Fruit fly (Drosophila melanogaster): ENCODE data around the gene Asciz.

Gene Asciz

dm6 chr3L:3126478-3126877, 39.6 kb downstream of the Asciz start:
- TF ChIP-seq psq (optimal IDR thresholded peaks at IDR 0.05) (no peak), insv (optimal IDR thresholded peaks at IDR 0.05) (no peak), Sin3A (optimal IDR thresholded peaks at IDR 0.05) (no peak), ttk (optimal IDR thresholded peaks at IDR 0.05) (no peak), h (optimal IDR thresholded peaks at IDR 0.05) (no peak), Myc (optimal IDR thresholded peaks at IDR 0.05) (no peak)

- TF ChIP-seq psq (optimal IDR thresholded peaks at IDR 0.05) (no peak), Myc (optimal IDR thresholded peaks at IDR 0.05) (no peak), insv (optimal IDR thresholded peaks at IDR 0.05) (no peak)
These were observed 40.4 kb downstream of the Asciz start for dm6 chr3L:3125649-3126130.

- TF ChIP-seq psq (optimal IDR thresholded peaks at IDR 0.05) (no peak), Myc (optimal IDR thresholded peaks at IDR 0.05) (no peak), h (optimal IDR thresholded peaks at IDR 0.05) (no peak), insv (optimal IDR thresholded peaks at IDR 0.05) (no peak), Sin3A (optimal IDR thresholded peaks at IDR 0.05) (no peak), ttk (optimal IDR thresholded peaks at IDR 0.05) (no peak)
These were observed 41.0 kb downstream of the Asciz start for dm6 chr3L:3124939-3125648.

DNA sequence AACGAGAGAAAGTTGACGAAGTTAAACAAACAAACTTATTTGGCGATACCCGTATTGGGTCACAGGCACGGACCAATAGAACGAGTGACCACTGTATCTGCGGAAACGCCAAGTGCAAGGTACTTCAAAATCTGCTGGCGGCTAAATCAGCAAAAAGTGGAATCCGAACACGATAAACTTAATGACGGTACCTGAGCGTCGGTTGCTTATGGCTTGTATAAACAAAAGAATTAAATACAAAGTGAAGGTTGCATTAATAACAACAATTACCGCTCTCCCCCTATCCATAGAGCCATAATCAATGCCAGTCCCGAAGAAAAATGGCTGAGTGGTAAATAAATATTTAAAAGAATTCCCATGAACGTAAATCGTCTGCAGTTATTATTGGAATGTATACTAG, 41.5 kb downstream of the Asciz start:
- TF ChIP-seq ttk (optimal IDR thresholded peaks at IDR 0.05) (no peak), Myc (optimal IDR thresholded peaks at IDR 0.05) (no peak), Sin3A (optimal IDR thresholded peaks at IDR 0.05) (no peak), h (optimal IDR thresholded peaks at IDR 0.05) (no peak), psq (optimal IDR thresholded peaks at IDR 0.05) (no peak), insv (optimal IDR thresholded peaks at IDR 0.05) (no peak)

DNA sequence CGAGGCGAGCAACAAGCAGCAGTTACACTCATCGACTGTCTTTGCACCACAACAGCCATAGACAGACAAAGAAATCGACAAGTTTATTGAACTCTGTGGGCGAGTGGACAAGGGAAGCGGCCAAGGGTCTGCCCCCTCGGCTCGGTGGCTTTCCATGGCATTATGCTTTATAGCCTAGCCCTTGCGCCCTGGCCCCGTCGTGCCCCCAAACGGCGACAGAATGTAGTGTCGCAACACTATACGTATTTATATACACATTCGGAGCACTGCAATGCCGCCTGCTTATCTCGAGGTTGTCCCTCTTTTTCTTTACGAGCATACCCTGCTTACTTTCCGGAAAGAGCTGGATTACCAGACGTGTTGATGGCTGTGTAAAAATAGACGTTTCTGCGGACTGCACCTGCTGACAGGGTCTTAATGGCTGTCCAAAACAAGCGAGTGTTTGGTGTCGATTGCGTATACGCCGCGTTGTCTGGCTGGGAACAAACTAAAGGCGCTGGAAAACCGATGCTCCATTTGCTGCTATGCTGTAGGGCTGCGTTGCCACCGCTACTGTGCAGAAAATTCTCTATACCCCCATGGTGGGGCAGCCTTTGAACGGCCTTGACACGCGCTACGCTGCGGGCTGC, 43.2 kb downstream of the Asciz start:
- TF ChIP-seq Sin3A (optimal IDR thresholded peaks at IDR 0.05) (no peak), ttk (optimal IDR thresholded peaks at IDR 0.05) (no peak), insv (optimal IDR thresholded peaks at IDR 0.05) (no peak), psq (optimal IDR thresholded peaks at IDR 0.05) (no peak), h (optimal IDR thresholded peaks at IDR 0.05) (no peak), Myc (optimal IDR thresholded peaks at IDR 0.05) (no peak)

- TF ChIP-seq h (optimal IDR thresholded peaks at IDR 0.05) = no peak
- TF ChIP-seq Sin3A (optimal IDR thresholded peaks at IDR 0.05) = no peak
- no peak for TF ChIP-seq ttk (optimal IDR thresholded peaks at IDR 0.05)
- no peak for TF ChIP-seq insv (optimal IDR thresholded peaks at IDR 0.05)
- TF ChIP-seq Myc (optimal IDR thresholded peaks at IDR 0.05) = no peak
- TF ChIP-seq psq (optimal IDR thresholded peaks at IDR 0.05) = no peak
These were observed 44.1 kb downstream of the Asciz start for dm6 chr3L:3121769-3122432.

DNA sequence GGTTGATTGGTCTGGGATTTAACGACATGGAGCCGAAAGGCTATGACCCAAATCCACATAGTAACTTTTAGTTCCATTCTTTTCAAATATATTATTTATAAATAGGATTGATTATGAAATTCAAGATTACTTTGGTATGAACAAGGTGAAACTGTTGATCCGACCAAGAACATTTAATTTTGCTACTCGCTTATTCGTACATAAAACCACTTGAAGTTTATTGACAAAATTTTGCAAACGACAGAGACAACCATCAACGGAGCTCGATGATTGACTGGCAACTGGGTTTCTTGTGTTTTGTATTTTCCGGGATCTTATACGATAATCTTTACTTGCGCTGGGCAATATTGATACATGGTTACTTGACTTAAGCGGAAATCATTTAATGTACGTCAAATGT, 51.7 kb downstream of the Asciz start, which contains the start of gene CG45067:
CG45067 (minus strand) TSS at position 101 of the 400 bp plus-strand sequence.
- TF ChIP-seq ttk (optimal IDR thresholded peaks at IDR 0.05) (no peak), psq (optimal IDR thresholded peaks at IDR 0.05) (no peak), h (optimal IDR thresholded peaks at IDR 0.05) (no peak), Sin3A (optimal IDR thresholded peaks at IDR 0.05) (no peak), insv (optimal IDR thresholded peaks at IDR 0.05) (no peak), Myc (optimal IDR thresholded peaks at IDR 0.05) (no peak)

All from Kc167 (cell line).